Fruit fly (Drosophila melanogaster) whole organism, pupa: ENCODE results near the gene CG33927.

ENCODE experiments used
- CG12605 ChIP-seq: fragments of 200-800 bp; sonication (Bioruptor generic); IDR thresholded peaks from 2 replicates; pipeline ENCODE4 v1.3.6; 2022; ENCODE audit warnings: missing biosample characterization, missing genetic modification characterization
- CG13204 ChIP-seq: fragments of 200-800 bp; sonication (Bioruptor generic); optimal IDR thresholded peaks from 2 replicates; lab custom pipeline; 2018; ENCODE audit warnings: missing biosample characterization, mild to moderate bottlenecking, missing genetic modification characterization, moderate library complexity
- CG8159 ChIP-seq: fragments of 200-800 bp; sonication (Bioruptor generic); optimal IDR thresholded peaks from 3 replicates; lab custom pipeline; 2018; ENCODE audit warnings: missing biosample characterization, mild to moderate bottlenecking, missing genetic modification characterization, moderate library complexity
- CG8301 ChIP-seq: fragments of 200-800 bp; sonication (Bioruptor generic); optimal IDR thresholded peaks from 2 replicates; lab custom pipeline; 2018; ENCODE audit warnings: missing biosample characterization, mild to moderate bottlenecking, missing genetic modification characterization
- fd96Ca ChIP-seq: fragments of 200-800 bp; sonication (Bioruptor generic); IDR thresholded peaks from 3 replicates; pipeline ENCODE4 v1.3.6; 2022; ENCODE audit warnings: missing biosample characterization, missing genetic modification characterization
- rn ChIP-seq: fragments of 200-800 bp; sonication (Bioruptor generic); IDR thresholded peaks from 2 replicates; pipeline ENCODE4 v1.3.6; 2022; ENCODE audit warnings: missing biosample characterization, missing genetic modification characterization

- TF ChIP-seq CG12605 (GFP tag; lab: Robert Waterston, UW): no peak
- peak; percentile 40 for TF ChIP-seq CG8159
- TF ChIP-seq fd96Ca (GFP tag; lab: Robert Waterston, UW): no peak
- TF ChIP-seq rn (GFP tag; lab: Robert Waterston, UW): no peak
- TF ChIP-seq CG13204: no peak
- TF ChIP-seq CG8301 (tag; lab: Kevin White, UChicago): peak; percentile 57
Measured at dm6 chr3R:4738494-4739191, 48.2 kb upstream of the CG33927 start.
